Worm (Caenorhabditis elegans): ENCODE data around the gene try-4.

DNA sequence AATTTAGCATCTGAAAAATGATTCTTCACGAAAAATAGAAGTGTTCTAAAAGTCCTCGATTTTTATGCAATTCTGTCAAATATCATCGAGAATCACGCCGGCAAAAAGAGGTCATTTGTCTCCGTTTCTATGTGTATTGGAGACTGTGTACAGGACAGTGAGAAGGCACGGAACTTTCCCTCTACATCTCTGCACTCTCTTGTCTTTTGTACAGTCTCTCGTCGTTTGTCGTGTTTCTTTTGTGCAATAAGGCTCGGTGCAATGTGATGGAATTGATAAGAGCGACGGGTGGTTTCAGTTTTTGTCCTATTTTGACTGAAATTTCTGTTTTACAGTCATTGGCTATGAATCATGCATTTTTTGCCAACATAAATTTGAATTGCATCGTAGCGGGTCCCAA, 29.1 kb downstream of the try-4 start:
- TF ChIP-seq ref-1 (GFP tag; conservative IDR thresholded peaks at IDR 0.05) (no peak), cog-1 (tag; optimal IDR thresholded peaks at IDR 0.05) (no peak)
